Fruit fly (Drosophila melanogaster) whole organism, adult: ENCODE measurements around the gene glec.
A peak's percentile ranks its signal among the peaks of the same experiment; 100 is the strongest.

Source experiments
- CG11617 ChIP-seq: fragments of 200-800 bp; sonication (Bioruptor generic); optimal IDR thresholded peaks from 2 replicates; lab custom pipeline; 2017; ENCODE audit warnings: mild to moderate bottlenecking, missing biosample characterization, missing genetic modification reagents, missing genetic modification characterization
- CG12768 ChIP-seq: fragments of 200-800 bp; sonication (Bioruptor generic); optimal IDR thresholded peaks from 2 replicates; lab custom pipeline; 2017; ENCODE audit warnings: missing biosample characterization, missing genetic modification characterization, mild to moderate bottlenecking, moderate library complexity, missing genetic modification reagents
- CG14711 ChIP-seq: fragments of 200-800 bp; sonication (Bioruptor generic); optimal IDR thresholded peaks from 2 replicates; lab custom pipeline; 2018; ENCODE audit warnings: missing biosample characterization, mild to moderate bottlenecking, missing genetic modification characterization, moderate library complexity
- CG33017 ChIP-seq: fragments of 200-800 bp; sonication (Bioruptor generic); optimal IDR thresholded peaks from 2 replicates; lab custom pipeline; 2018; ENCODE audit warnings: missing biosample characterization, mild to moderate bottlenecking, missing genetic modification characterization, moderate library complexity
- CG7045 ChIP-seq: fragments of 200-800 bp; sonication (Bioruptor generic); optimal IDR thresholded peaks from 2 replicates; lab custom pipeline; 2017; ENCODE audit warnings: missing biosample characterization, mild to moderate bottlenecking, missing genetic modification characterization
- CG7101 ChIP-seq: fragments of 200-800 bp; sonication (Bioruptor generic); optimal IDR thresholded peaks from 2 replicates; lab custom pipeline; 2018; ENCODE audit warnings: missing biosample characterization, mild to moderate bottlenecking, missing genetic modification characterization, moderate library complexity
- Clk ChIP-seq: fragments of 200-800 bp; sonication (Bioruptor generic); optimal IDR thresholded peaks from 2 replicates; lab custom pipeline; 2017; ENCODE audit warnings: missing biosample characterization, missing genetic modification characterization
- Crg-1 ChIP-seq: fragments of 200-800 bp; sonication (Bioruptor generic); optimal IDR thresholded peaks from 2 replicates; lab custom pipeline; 2016; ENCODE audit warnings: missing biosample characterization, missing genetic modification characterization
- Hr96 ChIP-seq: fragments of 200-800 bp; sonication (Bioruptor generic); optimal IDR thresholded peaks from 2 replicates; lab custom pipeline; 2016; ENCODE audit warnings: missing biosample characterization, missing genetic modification characterization
- cic ChIP-seq: fragments of 200-800 bp; sonication (Bioruptor generic); optimal IDR thresholded peaks from 2 replicates; lab custom pipeline; 2017; ENCODE audit warnings: missing biosample characterization, mild to moderate bottlenecking, missing genetic modification characterization, moderate library complexity
- kay ChIP-seq: fragments of 200-800 bp; sonication (Bioruptor generic); peaks from one replicate; lab custom pipeline; 2016; ENCODE audit warnings: missing biosample characterization, missing genetic modification characterization, borderline replicate concordance
- pad ChIP-seq: fragments of 200-800 bp; sonication (Bioruptor generic); optimal IDR thresholded peaks from 3 replicates; lab custom pipeline; 2017; ENCODE audit warnings: missing biosample characterization, missing genetic modification characterization, mild to moderate bottlenecking, moderate library complexity, missing genetic modification reagents
- tj ChIP-seq: fragments of 200-800 bp; sonication (Bioruptor generic); optimal IDR thresholded peaks from 3 replicates; lab custom pipeline; 2017; ENCODE audit warnings: missing biosample characterization, mild to moderate bottlenecking, missing genetic modification characterization, moderate library complexity
- toe ChIP-seq: fragments of 200-800 bp; sonication (Bioruptor generic); optimal IDR thresholded peaks from 2 replicates; lab custom pipeline; 2016; ENCODE audit warnings: missing biosample characterization, missing genetic modification characterization

The glec gene

DNA sequence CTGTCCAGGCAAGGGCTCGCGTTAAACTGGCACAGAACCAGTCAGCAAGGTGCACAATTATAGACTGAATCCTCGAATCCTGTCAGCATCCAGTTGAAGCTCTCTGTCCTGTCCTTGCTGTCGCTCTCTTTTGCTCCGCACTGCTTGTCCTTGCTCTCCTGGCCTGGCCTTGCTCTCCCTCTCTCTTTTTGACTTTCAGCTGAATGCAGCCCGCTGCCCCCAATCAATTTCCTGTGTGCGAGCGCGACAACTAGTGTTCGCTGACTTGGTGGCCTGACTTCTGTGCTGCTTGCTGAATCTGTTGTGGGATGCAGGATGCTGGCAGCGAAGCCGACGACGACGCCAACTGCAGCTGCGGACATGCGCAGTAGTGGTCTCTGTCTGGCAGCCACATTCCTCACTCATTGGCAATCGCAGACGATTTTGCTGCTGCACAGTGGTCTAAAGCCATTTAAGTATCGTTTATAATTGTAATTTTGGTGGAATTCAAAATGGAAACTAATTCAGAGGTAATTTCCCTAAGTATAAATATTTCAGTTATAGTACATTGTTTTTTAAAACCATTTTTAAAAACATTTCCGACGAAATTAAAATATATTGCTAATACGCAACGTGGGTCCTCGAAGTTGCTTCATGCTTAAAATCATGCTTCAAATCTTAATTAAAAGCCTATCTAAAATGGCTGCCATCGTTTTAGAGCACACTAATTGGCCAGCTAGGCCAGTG is 47.3 kb downstream of the glec start:
- TF ChIP-seq tj, result no peak
- TF ChIP-seq toe (GFP tag; lab: Kevin White, UChicago), result peak; percentile 6
- TF ChIP-seq Hr96 (GFP tag; lab: Kevin White, UChicago), result no peak

DNA sequence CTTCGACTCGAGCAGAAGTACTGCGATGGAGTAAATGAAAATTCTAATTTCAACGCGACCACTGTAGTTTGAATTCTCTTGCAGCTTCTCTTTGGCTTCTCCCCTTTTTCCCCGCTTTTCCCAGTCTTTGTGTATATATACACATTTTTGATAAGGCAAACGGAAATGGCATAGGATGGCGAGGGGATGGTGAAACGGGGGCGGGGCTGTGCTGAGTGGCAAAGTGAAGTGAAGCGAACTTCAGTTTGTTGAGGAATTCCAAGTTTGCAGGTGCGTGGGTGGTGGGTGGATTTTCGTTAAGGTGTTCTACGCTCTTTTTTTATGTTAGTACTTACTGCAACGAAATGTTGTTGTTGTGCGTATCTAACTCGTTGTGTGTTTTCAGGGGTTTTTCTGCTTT is 48.8 kb downstream of the glec start:
- TF ChIP-seq cic, result no peak
- no peak for TF ChIP-seq CG14711 (tag; lab: Kevin White, UChicago)
- TF ChIP-seq Clk (GFP tag; lab: Kevin White, UChicago), result no peak
- TF ChIP-seq toe (GFP tag; lab: Kevin White, UChicago), result no peak
- TF ChIP-seq CG11617 (GFP tag; lab: Kevin White, UChicago), result no peak
- no peak for TF ChIP-seq kay (GFP tag; lab: Kevin White, UChicago)
- TF ChIP-seq CG7101 (tag; lab: Kevin White, UChicago), result no peak
- no peak for TF ChIP-seq CG33017
- no peak for TF ChIP-seq CG7045 (GFP tag; lab: Kevin White, UChicago)
- no peak for TF ChIP-seq Crg-1 (GFP tag; lab: Kevin White, UChicago)
- no peak for TF ChIP-seq pad (GFP tag; lab: Kevin White, UChicago)
- TF ChIP-seq tj, result no peak
- no peak for TF ChIP-seq CG12768 (GFP tag; lab: Kevin White, UChicago)
